Worm (Caenorhabditis elegans) whole organism, young adult: ENCODE measurements around the gene unc-4.

Source experiments
- D2030.7 ChIP-seq: fragments of 200-800 bp; sonication (Bioruptor generic); IDR thresholded peaks from 2 replicates; pipeline ENCODE4 v1.3.6; 2022; ENCODE audit warnings: missing genetic modification reagents, missing genetic modification characterization, missing compliant biosample characterization
- T26A5.8 ChIP-seq: sonication (generic microtip); optimal IDR thresholded peaks from 2 replicates; lab custom pipeline; 2016; ENCODE audit warnings: missing genetic modification characterization, missing compliant biosample characterization
- ama-1 ChIP-seq, 3 experiments: fragments of 150-350 bp in 1 of 3; sonication (generic microtip) in 2 of 3; optimal IDR thresholded peaks; 2 replicates each; lab custom pipeline; 2014 to 2018; ENCODE audit warnings: missing biosample characterization in 2 of 3, missing genetic modification characterization in 2 of 3, missing genetic modification reagents in 2 of 3
- ceh-100 ChIP-seq: fragments of 200-800 bp; sonication (Bioruptor generic); IDR thresholded peaks from 2 replicates; pipeline ENCODE4 v1.3.6; 2022; ENCODE audit warnings: missing genetic modification reagents, missing genetic modification characterization, missing compliant biosample characterization
- ekl-4 ChIP-seq: fragments of 200-800 bp; sonication (Bioruptor generic); IDR thresholded peaks from 2 replicates; pipeline ENCODE4 v1.3.6; 2022; ENCODE audit warnings: missing genetic modification reagents, missing genetic modification characterization, missing compliant biosample characterization
- let-526 ChIP-seq: fragments of 200-800 bp; sonication (Bioruptor generic); IDR thresholded peaks from 2 replicates; pipeline ENCODE4 v1.3.6; 2022; ENCODE audit warnings: missing genetic modification reagents, missing genetic modification characterization, missing compliant biosample characterization
- pha-4 ChIP-seq: fragments of 150-350 bp; sonication (generic microtip); optimal IDR thresholded peaks from 2 replicates; lab custom pipeline; 2014; ENCODE audit warnings: missing biosample characterization, missing genetic modification reagents, missing genetic modification characterization
- xnd-1 ChIP-seq: sonication (generic microtip); optimal IDR thresholded peaks from 2 replicates; lab custom pipeline; 2016; ENCODE audit warnings: missing genotype, missing genetic modification reagents, missing genetic modification characterization, missing compliant biosample characterization

- TF ChIP-seq pha-4 (tag; lab: Kevin White, UChicago): no peak
- no peak for TF ChIP-seq xnd-1
- TF ChIP-seq let-526: no peak
- TF ChIP-seq ekl-4 (GFP tag; lab: Robert Waterston, UW): no peak
- TF ChIP-seq ceh-100 (GFP tag; lab: Robert Waterston, UW): no peak
- no peak for TF ChIP-seq T26A5.8 (tag; lab: Kevin White, UChicago)
- TF ChIP-seq ama-1 (optimal IDR thresholded peaks at IDR 0.05; lab: Kevin White, UChicago): no peak
- TF ChIP-seq ama-1 (GFP tag; optimal IDR thresholded peaks at IDR 0.05; lab: Kevin White, UChicago): no peak
- no peak for TF ChIP-seq D2030.7 (GFP tag; lab: Robert Waterston, UW)
These were observed 19.4 kb downstream of the unc-4 start, which contains the start of gene C08H9.15 for ce11 chrII:9880826-9881225.
